Fruit fly (Drosophila melanogaster): Measurements from ENCODE around the gene twit.
A peak's percentile ranks its signal among the peaks of the same experiment; 100 is the strongest.

twit gene

DNA sequence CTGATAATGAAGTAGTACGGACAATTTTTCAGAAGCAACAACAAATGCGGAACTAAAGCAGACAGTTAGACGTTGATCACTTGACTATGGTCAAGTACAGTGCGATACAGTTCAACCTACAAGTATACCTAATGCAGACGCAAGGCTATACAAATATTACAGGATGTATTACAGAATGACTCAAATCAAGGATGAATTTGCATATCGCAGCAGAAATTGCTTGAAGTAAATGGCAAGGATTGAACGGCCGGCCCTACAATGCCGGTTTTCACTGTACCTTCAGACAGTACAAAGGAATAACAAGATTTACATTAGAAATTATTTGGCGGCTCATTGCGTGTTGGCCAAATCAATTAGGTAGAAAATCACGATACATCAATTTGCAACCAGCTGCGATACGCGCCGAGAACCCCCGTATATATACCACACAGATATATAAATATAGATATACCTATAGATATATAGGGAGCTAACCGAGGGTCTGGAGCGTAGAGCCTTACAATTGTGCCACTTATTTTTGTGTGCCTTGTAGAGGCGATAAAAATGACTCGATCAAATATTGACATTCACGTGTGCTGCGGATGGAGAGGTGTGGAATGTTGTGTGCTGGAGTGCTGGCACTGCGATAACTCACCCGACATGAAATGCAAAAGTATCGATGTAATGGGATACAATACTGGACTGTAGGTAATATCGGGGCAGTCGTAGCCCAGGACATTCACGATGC is 29.1 kb downstream of the twit start (continued):
- TF ChIP-seq Six4 (GFP tag; optimal IDR thresholded peaks at IDR 0.05) (peak; percentile 4), Gsc (GFP tag; IDR thresholded peaks at IDR 0.05) (no peak), ewg (GFP tag; optimal IDR thresholded peaks at IDR 0.05) (no peak), chm (GFP tag; IDR thresholded peaks at IDR 0.05) (no peak), CG4282 (GFP tag; optimal IDR thresholded peaks at IDR 0.05) (no peak), CG2199 (GFP tag; IDR thresholded peaks at IDR 0.05) (no peak), lmd (GFP tag; IDR thresholded peaks at IDR 0.05) (peak; percentile 71; the same call in 1 of the 2 replicates), CG9932 (GFP tag; IDR thresholded peaks at IDR 0.05) (peak; percentile 84), repo (GFP tag; optimal IDR thresholded peaks at IDR 0.05) (peak; percentile 27), CG31224 (GFP tag; IDR thresholded peaks at IDR 0.05) (peak; percentile 59), Sry-β (GFP tag; optimal IDR thresholded peaks at IDR 0.05) (no peak), CG17612 (GFP tag; IDR thresholded peaks at IDR 0.05) (peak; percentile 30; the same call in 1 of the 2 replicates), oc (tag; optimal IDR thresholded peaks at IDR 0.05) (no peak), CG6272 (GFP tag; IDR thresholded peaks at IDR 0.05) (no peak), Dip2 (GFP tag; IDR thresholded peaks at IDR 0.05) (no peak), CG8944 (GFP tag; optimal IDR thresholded peaks at IDR 0.05) (peak; percentile 40), Awh (GFP tag; IDR thresholded peaks at IDR 0.05) (peak; percentile 32; the same call in 1 of the 2 replicates), br (optimal IDR thresholded peaks at IDR 0.05) (no peak), schlank (tag; optimal IDR thresholded peaks at IDR 0.05) (peak; percentile 60), zfh1 (GFP tag; IDR thresholded peaks at IDR 0.05) (peak; percentile 52; the same call in 1 of the 3 replicates), CG6791 (GFP tag; IDR thresholded peaks at IDR 0.05; ENCODE audit: partially characterized antibody) (0 out of 3 replicates have a peak, but pooled peaks have one; percentile 25), CG12744 (GFP tag; optimal IDR thresholded peaks at IDR 0.05) (no peak), Ets65A (GFP tag) (peak; percentile 95), Scr (GFP tag; IDR thresholded peaks at IDR 0.05; ENCODE audit: partially characterized antibody) (no peak), CG14710 (tag; optimal IDR thresholded peaks at IDR 0.05) (peak; percentile 6), aop (GFP tag; IDR thresholded peaks at IDR 0.05) (no peak), CG18476 (GFP tag; optimal IDR thresholded peaks at IDR 0.05) (no peak), B-H2 (GFP tag; optimal IDR thresholded peaks at IDR 0.05) (no peak), lab (GFP tag; optimal IDR thresholded peaks at IDR 0.05) (peak; percentile 86), Ssrp (tag; optimal IDR thresholded peaks at IDR 0.05) (peak; percentile 16), CG10654 (GFP tag; optimal IDR thresholded peaks at IDR 0.05) (peak; percentile 29), CG18262 (tag; optimal IDR thresholded peaks at IDR 0.05) (peak; percentile 13), fd64A (GFP tag; optimal IDR thresholded peaks at IDR 0.05) (no peak), Mrtf (GFP tag; IDR thresholded peaks at IDR 0.05) (peak; percentile 73; the same call in 2 of the 3 replicates), NfI (GFP tag; optimal IDR thresholded peaks at IDR 0.05) (peak; percentile 12), Mes4 (GFP tag; optimal IDR thresholded peaks at IDR 0.05) (no peak), phol (tag; optimal IDR thresholded peaks at IDR 0.05) (peak; percentile 27), dati (GFP tag; IDR thresholded peaks at IDR 0.05) (0 out of 2 replicates have a peak, but pooled peaks have one; percentile 17), Ets97D (GFP tag; optimal IDR thresholded peaks at IDR 0.05) (no peak), CG10543 (GFP tag; optimal IDR thresholded peaks at IDR 0.05) (peak; percentile 4), Stat92E (GFP tag; optimal IDR thresholded peaks at IDR 0.05) (no peak), dmrt99B (tag; optimal IDR thresholded peaks at IDR 0.05) (peak; percentile 29), ERR (GFP tag; optimal IDR thresholded peaks at IDR 0.05) (peak; percentile 50), unpg (GFP tag; optimal IDR thresholded peaks at IDR 0.05) (no peak), hth (optimal IDR thresholded peaks at IDR 0.05) (no peak), gsb (GFP tag; IDR thresholded peaks at IDR 0.05) (no peak), CG15601 (tag; optimal IDR thresholded peaks at IDR 0.05) (no peak), BtbVII (GFP tag; optimal IDR thresholded peaks at IDR 0.05) (no peak), bcd (GFP tag; optimal IDR thresholded peaks at IDR 0.05) (peak; percentile 50), CG9727 (GFP tag; optimal IDR thresholded peaks at IDR 0.05) (peak; percentile 45)

Data from whole organism, embryonic.